Worm (Caenorhabditis elegans) whole organism, late embryonic: ENCODE measurements around the gene lgg-1.

Source experiments
- C38D4.7 ChIP-seq: fragments of 200-800 bp; sonication (Bioruptor generic); optimal IDR thresholded peaks from 2 replicates; lab custom pipeline; 2018; ENCODE audit warnings: mild to moderate bottlenecking, missing genetic modification characterization, moderate library complexity, missing compliant biosample characterization
- ama-1 ChIP-seq: fragments of 150-350 bp; optimal IDR thresholded peaks from 2 replicates; lab custom pipeline; 2014
- ceh-19 ChIP-seq: fragments of 200-800 bp; sonication (Bioruptor generic); optimal IDR thresholded peaks from 2 replicates; lab custom pipeline; 2018; ENCODE audit warnings: mild to moderate bottlenecking, missing genetic modification characterization, missing compliant biosample characterization
- che-1 ChIP-seq: sonication (generic microtip); optimal IDR thresholded peaks from 2 replicates; lab custom pipeline; 2016; ENCODE audit warnings: mild to moderate bottlenecking, missing genetic modification characterization, missing compliant biosample characterization
- eyg-1 ChIP-seq: sonication (generic microtip); optimal IDR thresholded peaks from 2 replicates; lab custom pipeline; 2016; ENCODE audit warnings: missing genotype, missing genetic modification characterization, missing compliant biosample characterization
- fkh-6 ChIP-seq: sonication (generic microtip); optimal IDR thresholded peaks from 2 replicates; lab custom pipeline; 2016; ENCODE audit warnings: missing genetic modification characterization, missing compliant biosample characterization
- lim-6 ChIP-seq: sonication (generic microtip); optimal IDR thresholded peaks from 2 replicates; lab custom pipeline; 2016; ENCODE audit warnings: missing genetic modification characterization, missing compliant biosample characterization
- npax-4 ChIP-seq: sonication (generic microtip); optimal IDR thresholded peaks from 2 replicates; lab custom pipeline; 2016; ENCODE audit warnings: missing genetic modification characterization, missing compliant biosample characterization
- pat-9 ChIP-seq: fragments of 200-800 bp; sonication (Bioruptor generic); optimal IDR thresholded peaks from 2 replicates; lab custom pipeline; 2018; ENCODE audit warnings: mild to moderate bottlenecking, missing genetic modification characterization, moderate library complexity, missing compliant biosample characterization
- pha-2 ChIP-seq: sonication (generic microtip); optimal IDR thresholded peaks from 2 replicates; lab custom pipeline; 2017; ENCODE audit warnings: mild to moderate bottlenecking, missing genetic modification characterization, missing compliant biosample characterization
- pqm-1 ChIP-seq: sonication (generic microtip); optimal IDR thresholded peaks from 2 replicates; lab custom pipeline; 2016; ENCODE audit warnings: missing genetic modification characterization, missing compliant biosample characterization
- rnt-1 ChIP-seq: sonication (generic microtip); optimal IDR thresholded peaks from 2 replicates; lab custom pipeline; 2016; ENCODE audit warnings: missing genetic modification characterization, missing compliant biosample characterization
- sox-2 ChIP-seq: fragments of 200-800 bp; sonication (Bioruptor generic); IDR thresholded peaks from 2 replicates; pipeline ENCODE4 v1.3.6; 2022; ENCODE audit warnings: missing genetic modification reagents, missing genetic modification characterization, missing compliant biosample characterization
- tbx-2 ChIP-seq: sonication (generic microtip); optimal IDR thresholded peaks from 2 replicates; lab custom pipeline; 2016; ENCODE audit warnings: missing genetic modification characterization, missing compliant biosample characterization

DNA sequence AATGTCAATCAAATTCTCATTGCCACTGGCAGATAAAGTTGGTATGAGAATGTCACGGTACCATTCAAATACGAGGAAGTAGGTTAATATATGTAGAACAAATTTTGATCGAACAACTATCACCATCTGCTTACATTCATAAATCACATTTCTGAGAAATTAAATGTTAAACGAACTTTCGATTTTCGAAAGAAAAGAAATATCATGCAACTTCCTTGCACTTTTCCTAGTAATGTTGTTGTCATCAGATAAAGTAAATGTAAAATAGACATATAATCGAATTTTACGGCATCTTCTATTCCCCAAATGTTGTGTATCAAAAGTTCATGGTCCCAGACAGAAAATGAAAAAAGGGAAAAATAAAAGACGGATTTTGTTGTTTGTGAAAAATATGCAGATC, 36.1 kb downstream of the lgg-1 start:
- TF ChIP-seq tbx-2 (tag; lab: Kevin White, UChicago), result no peak
- TF ChIP-seq pat-9 (tag; lab: Kevin White, UChicago), result no peak
- TF ChIP-seq npax-4 (tag; lab: Kevin White, UChicago), result no peak
- TF ChIP-seq C38D4.7 (GFP tag; lab: Kevin White, UChicago), result no peak
- TF ChIP-seq lim-6 (tag; lab: Kevin White, UChicago), result no peak
- TF ChIP-seq fkh-6, result no peak
- TF ChIP-seq ceh-19 (GFP tag; lab: Kevin White, UChicago), result no peak
- TF ChIP-seq pqm-1 (tag; lab: Kevin White, UChicago), result no peak
- TF ChIP-seq ama-1 (lab: Kevin White, UChicago), result no peak
- no peak for TF ChIP-seq eyg-1
- TF ChIP-seq pha-2 (tag; lab: Kevin White, UChicago), result no peak
- no peak for TF ChIP-seq che-1 (tag; lab: Kevin White, UChicago)
- no peak for TF ChIP-seq rnt-1
- no peak for TF ChIP-seq sox-2 (GFP tag; lab: Robert Waterston, UW)
